Worm (Caenorhabditis elegans): ENCODE data around the gene str-140.

ce11 chrV:8043664-8044063, 24.0 kb downstream of the str-140 start:
- TF ChIP-seq ref-1 (GFP tag; conservative IDR thresholded peaks at IDR 0.05) (no peak), klf-2 (GFP tag; conservative IDR thresholded peaks at IDR 0.05) (no peak), tab-1 (GFP tag; IDR thresholded peaks at IDR 0.05) (no peak), flt-1 (GFP tag; IDR thresholded peaks at IDR 0.05) (no peak), cog-1 (tag; optimal IDR thresholded peaks at IDR 0.05) (no peak), ztf-23 (GFP tag; IDR thresholded peaks at IDR 0.05) (no peak), T22C8.4 (GFP tag; IDR thresholded peaks at IDR 0.05) (no peak), med-1 (GFP tag; optimal IDR thresholded peaks at IDR 0.05; ENCODE audit: insufficient read depth) (no peak), ztf-29 (GFP tag; IDR thresholded peaks at IDR 0.05) (no peak)

All from whole organism, midembryonic.